Fruit fly (Drosophila melanogaster) whole organism, wandering third instar larva: Measurements from ENCODE around the gene CG34297.

Experiments
- Abd-B ChIP-seq: fragments of >200 bp; optimal IDR thresholded peaks from 2 replicates; lab custom pipeline; 2017; ENCODE audit warnings: missing biosample characterization, missing genetic modification characterization
- CG9705 ChIP-seq: fragments of 200-800 bp; sonication (Bioruptor generic); optimal IDR thresholded peaks from 2 replicates; lab custom pipeline; 2018; ENCODE audit warnings: missing biosample characterization, mild to moderate bottlenecking, missing genetic modification characterization
- CrebA ChIP-seq: fragments of 200-800 bp; sonication (Bioruptor generic); optimal IDR thresholded peaks from 2 replicates; lab custom pipeline; 2016; ENCODE audit warnings: missing biosample characterization, mild to moderate bottlenecking, missing genetic modification characterization, borderline replicate concordance
- Dfd ChIP-seq: fragments of >200 bp; optimal IDR thresholded peaks from 2 replicates; lab custom pipeline; 2017; ENCODE audit warnings: missing biosample characterization, missing genetic modification characterization
- Hr83 ChIP-seq: fragments of 200-300 bp; sonication (Bioruptor generic); optimal IDR thresholded peaks from 2 replicates; lab custom pipeline; 2016; ENCODE audit warnings: missing biosample characterization, mild to moderate bottlenecking, missing genetic modification characterization, moderate library complexity; ENCODE audit not compliant: poor library complexity, severe bottlenecking
- OdsH ChIP-seq: fragments of 200-800 bp; sonication (Bioruptor generic); optimal IDR thresholded peaks from 2 replicates; lab custom pipeline; 2016; ENCODE audit warnings: missing biosample characterization, mild to moderate bottlenecking, missing genetic modification characterization
- dl ChIP-seq, 2 experiments: fragments of 175-275, 200-275 bp in 1 of 2; fragments of 200-275 bp in 1 of 2; sonication (Bioruptor generic); optimal IDR thresholded peaks; lab custom pipeline; 2018; ENCODE audit warnings: mild to moderate bottlenecking in 2 of 2, missing biosample characterization in 2 of 2, missing genetic modification characterization in 2 of 2, moderate library complexity in 2 of 2; ENCODE audit not compliant: partially characterized antibody in 2 of 2, insufficient read depth in 1 of 2
- jim ChIP-seq: fragments of 175-275, 200-325 bp; sonication (Bioruptor generic); optimal IDR thresholded peaks from 2 replicates; lab custom pipeline; 2016; ENCODE audit warnings: missing biosample characterization, mild to moderate bottlenecking, missing genetic modification characterization
- psq ChIP-seq: fragments of 200-800 bp; sonication (Bioruptor generic); optimal IDR thresholded peaks from 3 replicates; lab custom pipeline; 2017; ENCODE audit warnings: missing biosample characterization, mild to moderate bottlenecking, missing genetic modification characterization, moderate library complexity
- rgr ChIP-seq: fragments of 200-800 bp; sonication (Bioruptor generic); optimal IDR thresholded peaks from 3 replicates; lab custom pipeline; 2016; ENCODE audit warnings: missing biosample characterization, mild to moderate bottlenecking, missing genetic modification characterization
- usp ChIP-seq: fragments of >200 bp; optimal IDR thresholded peaks from 2 replicates; lab custom pipeline; 2017; ENCODE audit warnings: missing biosample characterization, missing genetic modification characterization

dm6 chr3R:6723537-6724171, 24.2 kb downstream of the CG34297 start:
- TF ChIP-seq OdsH (GFP tag; lab: Kevin White, UChicago) (no peak), jim (GFP tag; lab: Kevin White, UChicago) (no peak), psq (no peak), CrebA (GFP tag; lab: Kevin White, UChicago) (no peak), Abd-B (GFP tag; lab: Kevin White, UChicago) (no peak), Hr83 (GFP tag; lab: Kevin White, UChicago) (no peak), usp (GFP tag; lab: Kevin White, UChicago) (no peak), rgr (GFP tag; lab: Kevin White, UChicago) (no peak), Dfd (no peak), dl (GFP tag; optimal IDR thresholded peaks at IDR 0.05; lab: Kevin White, UChicago; ENCODE audit: insufficient read depth in 1 of 2, partially characterized antibody in 2 of 2) (no peak), CG9705 (GFP tag; lab: Kevin White, UChicago) (no peak)
